Worm (Caenorhabditis elegans): Measurements from ENCODE around the gene rps-29.

DNA sequence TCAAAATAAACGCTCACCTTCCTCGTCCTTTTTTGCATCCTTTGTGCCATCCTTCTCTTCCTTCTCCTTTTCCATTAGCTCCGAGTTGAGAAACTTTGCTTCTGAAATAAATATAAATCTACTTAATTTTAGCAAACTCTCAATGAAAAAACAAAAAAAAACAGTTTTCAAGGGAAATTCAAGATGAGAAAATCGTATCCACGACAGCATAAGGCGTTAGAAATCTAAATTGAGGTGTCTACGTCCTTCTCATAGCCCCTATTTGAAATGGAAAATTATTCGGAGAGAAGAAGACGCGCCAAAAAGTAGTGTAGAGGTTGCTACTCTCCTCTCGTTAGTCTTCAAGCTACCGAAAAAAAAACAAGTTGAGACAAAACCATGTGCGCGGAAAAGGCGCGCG, 41.8 kb upstream of the rps-29 start, which contains the start of gene pat-12:
- TF ChIP-seq dao-5 (tag; optimal IDR thresholded peaks at IDR 0.05) (no peak), W03F9.2 (tag; optimal IDR thresholded peaks at IDR 0.05) (no peak)
